Worm (Caenorhabditis elegans) whole organism, L4 larva: ENCODE results near the gene nfyc-1.

Experiments used
- R02D3.7 ChIP-seq: fragments of 150-350 bp; sonication (generic microtip); optimal IDR thresholded peaks from 3 replicates; lab custom pipeline; 2014; ENCODE audit warnings: missing biosample characterization, missing genetic modification characterization
- ctbp-1 ChIP-seq: fragments of 200-800 bp; sonication (Bioruptor generic); IDR thresholded peaks from 2 replicates; pipeline ENCODE4 v1.3.6; 2022; ENCODE audit warnings: missing genetic modification reagents, missing genetic modification characterization, missing compliant biosample characterization
- dmd-6 ChIP-seq: fragments of 200-800 bp; sonication (Bioruptor generic); IDR thresholded peaks from 2 replicates; pipeline ENCODE4 v1.3.6; 2022; ENCODE audit warnings: missing genetic modification reagents, missing genetic modification characterization, missing compliant biosample characterization
- egl-27 ChIP-seq: sonication (generic microtip); optimal IDR thresholded peaks from 3 replicates; lab custom pipeline; 2017; ENCODE audit warnings: missing biosample characterization, missing genetic modification reagents, missing genetic modification characterization
- lin-13 ChIP-seq: fragments of 150-350 bp; optimal IDR thresholded peaks from 2 replicates; lab custom pipeline; 2014; ENCODE audit warnings: missing biosample characterization, missing genetic modification reagents, missing genetic modification characterization
- lsy-2 ChIP-seq, 2 experiments: fragments of 150-350 bp in 1 of 2; sonication (generic microtip) in 1 of 2; optimal IDR thresholded peaks; 2 replicates each; lab custom pipeline; 2014 to 2017; ENCODE audit warnings: missing biosample characterization in 2 of 2, missing genetic modification characterization in 2 of 2
- nhr-11 ChIP-seq: fragments of 150-350 bp; optimal IDR thresholded peaks from 2 replicates; lab custom pipeline; 2014; ENCODE audit warnings: missing biosample characterization, missing genetic modification characterization
- nhr-237 ChIP-seq: sonication (generic microtip); optimal IDR thresholded peaks from 2 replicates; lab custom pipeline; 2017; ENCODE audit warnings: missing biosample characterization, missing genetic modification characterization
- nhr-25 ChIP-seq: sonication (generic microtip); optimal IDR thresholded peaks from 2 replicates; lab custom pipeline; 2017; ENCODE audit warnings: missing genetic modification characterization, mild to moderate bottlenecking, missing compliant biosample characterization, antibody characterized with exemption, moderate library complexity, borderline replicate concordance; ENCODE audit not compliant: insufficient read depth
- nhr-42 ChIP-seq: fragments of 200-800 bp; sonication (Bioruptor generic); IDR thresholded peaks from 2 replicates; pipeline ENCODE4 v1.3.6; 2022; ENCODE audit warnings: missing genetic modification characterization, missing compliant biosample characterization
- rbr-2 ChIP-seq: sonication (generic microtip); optimal IDR thresholded peaks from 2 replicates; lab custom pipeline; 2016; ENCODE audit warnings: missing genotype, missing genetic modification characterization, missing compliant biosample characterization
- zag-1 ChIP-seq: fragments of 150-350 bp; optimal IDR thresholded peaks from 2 replicates; lab custom pipeline; 2014; ENCODE audit warnings: missing biosample characterization, missing genetic modification characterization
- zip-11 ChIP-seq: fragments of 200-800 bp; sonication (Bioruptor generic); IDR thresholded peaks from 2 replicates; pipeline ENCODE4 v1.3.6; 2022; ENCODE audit warnings: missing genetic modification characterization, missing compliant biosample characterization

- TF ChIP-seq lsy-2 (tag; optimal IDR thresholded peaks at IDR 0.05; lab: Kevin White, UChicago) (no peak), R02D3.7 (tag; lab: Kevin White, UChicago) (no peak), zip-11 (no peak), nhr-11 (tag; lab: Kevin White, UChicago) (no peak), lin-13 (GFP tag; lab: Kevin White, UChicago) (no peak), dmd-6 (no peak), rbr-2 (tag; lab: Kevin White, UChicago) (no peak), zag-1 (no peak), egl-27 (tag; lab: Kevin White, UChicago) (no peak), nhr-237 (tag; lab: Kevin White, UChicago) (no peak), nhr-42 (GFP tag; lab: Robert Waterston, UW) (no peak), nhr-25 (tag; lab: Kevin White, UChicago) (no peak), ctbp-1 (no peak)
These were observed 25.1 kb downstream of the nfyc-1 start for ce11 chrII:68757-69156.
